Worm (Caenorhabditis elegans) whole organism, L1 larva: ENCODE measurements around the gene msp-50.
"Not testable (repeated sequence)": the region's sequence is repeated elsewhere in the genome, so short reads cannot be mapped to it uniquely, and the experiment has no call there.

Source experiments
- C16A3.4 ChIP-seq: fragments of 150-350 bp; optimal IDR thresholded peaks from 2 replicates; lab custom pipeline; 2014; ENCODE audit warnings: missing biosample characterization, missing genetic modification characterization
- Y116A8C.19 ChIP-seq: sonication (generic microtip); optimal IDR thresholded peaks from 2 replicates; lab custom pipeline; 2016; ENCODE audit warnings: missing compliant biosample characterization, missing genetic modification characterization, borderline replicate concordance
- aha-1 ChIP-seq: fragments of 150-350 bp; optimal IDR thresholded peaks from 2 replicates; lab custom pipeline; 2014; ENCODE audit warnings: missing biosample characterization, missing genetic modification characterization
- ama-1 ChIP-seq: fragments of 150-350 bp; optimal IDR thresholded peaks from 2 replicates; lab custom pipeline; 2014
- ceh-63 ChIP-seq: fragments of 200-800 bp; sonication (Bioruptor generic); optimal IDR thresholded peaks from 2 replicates; lab custom pipeline; 2018; ENCODE audit warnings: mild to moderate bottlenecking, missing genetic modification characterization, missing compliant biosample characterization
- dpl-1 ChIP-seq, 3 experiments: fragments of 150-350 bp in 2 of 3; sonication (generic microtip) in 1 of 3; optimal IDR thresholded peaks; 2 replicates each; lab custom pipeline; 2014 to 2017; ENCODE audit warnings: missing biosample characterization in 3 of 3, missing genetic modification characterization in 3 of 3, missing genetic modification reagents in 3 of 3
- egl-13 ChIP-seq: sonication (generic microtip); optimal IDR thresholded peaks from 2 replicates; lab custom pipeline; 2016; ENCODE audit warnings: missing genotype, missing genetic modification reagents, missing genetic modification characterization, missing compliant biosample characterization
- elt-3 ChIP-seq, 6 experiments: fragments of 150-350 bp in 1 of 6; sonication (generic microtip); optimal IDR thresholded peaks; 2 replicates each; lab custom pipeline; 2017 to 2018; ENCODE audit warnings: missing biosample characterization in 6 of 6, missing genetic modification characterization in 6 of 6, inconsistent platforms in 1 of 6
- ets-5 ChIP-seq: fragments of 200-800 bp; sonication (Bioruptor generic); IDR thresholded peaks from 2 replicates; pipeline ENCODE4 v1.3.6; 2022; ENCODE audit warnings: missing genetic modification characterization, missing compliant biosample characterization
- fkh-10 ChIP-seq: sonication (generic microtip); optimal IDR thresholded peaks from 2 replicates; lab custom pipeline; 2017; ENCODE audit warnings: missing biosample characterization, missing genetic modification reagents, missing genetic modification characterization
- grh-1 ChIP-seq: fragments of 200-800 bp; sonication (Bioruptor generic); IDR thresholded peaks from 2 replicates; pipeline ENCODE4 v1.3.6; 2022; ENCODE audit warnings: missing genetic modification reagents, missing genetic modification characterization, missing compliant biosample characterization
- irx-1 ChIP-seq: sonication (generic microtip); optimal IDR thresholded peaks from 2 replicates; lab custom pipeline; 2016; ENCODE audit warnings: missing genetic modification characterization, missing compliant biosample characterization
- isw-1 ChIP-seq: fragments of 200-800 bp; sonication (Bioruptor generic); IDR thresholded peaks from 2 replicates; pipeline ENCODE4 v1.3.6; 2022; ENCODE audit warnings: missing genetic modification characterization, missing compliant biosample characterization
- lin-14 ChIP-seq: fragments of 200-800 bp; sonication (Bioruptor generic); optimal IDR thresholded peaks from 2 replicates; lab custom pipeline; 2018; ENCODE audit warnings: mild to moderate bottlenecking, missing genetic modification characterization, moderate library complexity, missing compliant biosample characterization
- lin-35 ChIP-seq, 2 experiments: fragments of 150-350 bp; optimal IDR thresholded peaks; 2 replicates each; lab custom pipeline; 2014; ENCODE audit warnings: missing biosample characterization in 2 of 2, missing genetic modification characterization in 2 of 2, missing genetic modification reagents in 2 of 2
- lin-39 ChIP-seq: fragments of 150-350 bp; optimal IDR thresholded peaks from 2 replicates; lab custom pipeline; 2014; ENCODE audit warnings: missing biosample characterization, missing genetic modification reagents, missing genetic modification characterization
- lir-3 ChIP-seq: sonication (generic microtip); optimal IDR thresholded peaks from 2 replicates; lab custom pipeline; 2016; ENCODE audit warnings: mild to moderate bottlenecking, missing genetic modification characterization, moderate library complexity, missing compliant biosample characterization; ENCODE audit not compliant: poor library complexity
- lsy-2 ChIP-seq, 2 experiments: fragments of 150-350 bp; optimal IDR thresholded peaks; 2 replicates each; lab custom pipeline; 2014; ENCODE audit warnings: missing biosample characterization in 2 of 2, missing genetic modification characterization in 2 of 2
- mdl-1 ChIP-seq, 2 experiments: fragments of 150-350 bp; optimal IDR thresholded peaks; 2 replicates each; lab custom pipeline; 2014 to 2017; ENCODE audit warnings: missing biosample characterization in 2 of 2, missing genetic modification characterization in 2 of 2, inconsistent platforms in 1 of 2
- mep-1 ChIP-seq: fragments of 150-350 bp; optimal IDR thresholded peaks from 2 replicates; lab custom pipeline; 2014; ENCODE audit warnings: missing biosample characterization, missing genetic modification characterization
- nhr-11 ChIP-seq: fragments of 150-350 bp; optimal IDR thresholded peaks from 2 replicates; lab custom pipeline; 2014; ENCODE audit warnings: missing biosample characterization, missing genetic modification characterization
- nhr-19 ChIP-seq: fragments of 200-800 bp; sonication (Bioruptor generic); conservative IDR thresholded peaks from 2 replicates; pipeline ENCODE4 v1.3.6; 2022; ENCODE audit warnings: missing genetic modification characterization, missing compliant biosample characterization
- nhr-84 ChIP-seq: sonication (generic microtip); optimal IDR thresholded peaks from 2 replicates; lab custom pipeline; 2017; ENCODE audit warnings: missing biosample characterization, missing genetic modification characterization
- pag-3 ChIP-seq: sonication (generic microtip); optimal IDR thresholded peaks from 2 replicates; lab custom pipeline; 2017; ENCODE audit warnings: missing genetic modification characterization, mild to moderate bottlenecking, missing compliant biosample characterization, antibody characterized with exemption, borderline replicate concordance; ENCODE audit not compliant: insufficient read depth
- pax-3 ChIP-seq: fragments of 200-800 bp; sonication (Bioruptor generic); optimal IDR thresholded peaks from 2 replicates; lab custom pipeline; 2018; ENCODE audit warnings: mild to moderate bottlenecking, missing genetic modification characterization, moderate library complexity, missing compliant biosample characterization
- pqm-1 ChIP-seq: sonication (generic microtip); optimal IDR thresholded peaks from 3 replicates; lab custom pipeline; 2017; ENCODE audit warnings: missing biosample characterization, missing genetic modification characterization
- skn-1 ChIP-seq: fragments of 150-350 bp; optimal IDR thresholded peaks from 2 replicates; lab custom pipeline; 2014; ENCODE audit warnings: missing biosample characterization, missing genetic modification characterization
- snu-23 ChIP-seq: sonication (generic microtip); optimal IDR thresholded peaks from 2 replicates; lab custom pipeline; 2016; ENCODE audit warnings: missing genetic modification characterization, missing compliant biosample characterization
- tlp-1 ChIP-seq: fragments of 150-350 bp; optimal IDR thresholded peaks from 2 replicates; lab custom pipeline; 2014; ENCODE audit warnings: missing biosample characterization, missing genetic modification characterization
- unc-30 ChIP-seq: sonication (generic microtip); optimal IDR thresholded peaks from 2 replicates; lab custom pipeline; 2017; ENCODE audit warnings: missing biosample characterization, missing genetic modification characterization
- xbp-1 ChIP-seq: sonication (generic microtip); optimal IDR thresholded peaks from 2 replicates; lab custom pipeline; 2016; ENCODE audit warnings: missing genetic modification characterization, missing compliant biosample characterization
- ztf-11 ChIP-seq, 2 experiments: sonication (generic microtip); optimal IDR thresholded peaks; 2 replicates each; lab custom pipeline; 2016 to 2017; ENCODE audit warnings: missing genetic modification characterization in 2 of 2, missing biosample characterization in 1 of 2, missing compliant biosample characterization in 1 of 2

msp-50 gene

DNA sequence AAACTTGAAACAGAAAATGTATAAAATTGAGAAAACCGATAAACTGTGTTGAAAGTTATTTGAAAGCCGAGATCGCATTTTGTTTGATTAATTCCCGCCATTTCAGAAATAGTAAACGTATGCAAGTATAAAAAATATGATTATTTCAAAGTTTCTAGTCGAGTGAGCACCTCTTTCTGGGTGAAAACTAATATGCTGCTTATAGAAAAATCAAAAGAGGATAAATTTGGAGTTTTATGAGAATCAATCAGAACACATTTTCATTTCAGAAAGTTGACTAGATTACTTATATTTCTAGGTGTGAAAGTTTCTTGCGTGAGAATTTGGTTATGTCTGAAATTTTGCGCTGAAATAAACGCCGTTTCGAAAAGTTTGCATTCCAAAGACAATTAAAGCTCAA, 42.1 kb upstream of the msp-50 start, which contains the start of gene srb-13:
srb-13 (minus strand) TSS at position 101 of the 400 bp plus-strand sequence.
- TF ChIP-seq egl-13 (tag; lab: Kevin White, UChicago) (no peak), lin-39 (tag; lab: Kevin White, UChicago) (no peak), Y116A8C.19 (tag; lab: Kevin White, UChicago) (no peak), lin-35 (GFP tag; optimal IDR thresholded peaks at IDR 0.05; lab: Kevin White, UChicago) (no peak), C16A3.4 (tag; lab: Kevin White, UChicago) (no peak), mdl-1 (tag; optimal IDR thresholded peaks at IDR 0.05; lab: Kevin White, UChicago) (no peak), ceh-63 (GFP tag; lab: Kevin White, UChicago) (no peak), xbp-1 (tag; lab: Kevin White, UChicago) (no peak), isw-1 (no peak), fkh-10 (GFP tag; lab: Kevin White, UChicago) (no peak), pag-3 (tag; lab: Kevin White, UChicago) (no peak)

DNA sequence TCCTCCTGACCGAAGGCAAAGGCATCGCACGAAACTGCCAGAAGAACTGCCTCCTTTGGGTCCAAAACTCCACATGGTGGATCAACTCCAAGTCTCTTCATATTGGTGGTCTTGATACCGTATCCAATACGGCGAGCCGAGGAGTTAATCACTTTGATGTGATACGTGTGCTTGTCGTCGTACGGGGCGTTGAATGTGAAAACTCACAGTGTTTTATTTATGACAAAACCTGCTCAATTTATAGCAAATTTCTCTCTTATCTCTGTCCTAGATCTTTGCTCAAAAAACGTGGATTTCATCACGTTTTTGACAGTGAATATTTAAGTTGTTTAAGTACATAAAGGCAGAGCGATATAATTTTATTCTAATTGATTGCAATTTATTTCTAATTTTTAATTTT, 40.8 kb upstream of the msp-50 start, which contains the start of gene F58A6.9:
F58A6.9 (minus strand) TSS at position 101 of the 400 bp plus-strand sequence.
- not testable (repeated sequence) for TF ChIP-seq xbp-1, egl-13, nhr-84 (tag; lab: Kevin White, UChicago)

ce11 chrII:5161102-5161501, 38.5 kb upstream of the msp-50 start, which contains the start of gene C27D6.11:
TSS of gene C27D6.11 (minus strand) at chrII:5161202.
- TF ChIP-seq aha-1 (tag; lab: Kevin White, UChicago) = no peak

ce11 chrII:5163283-5163682, 36.3 kb upstream of the msp-50 start, which contains the start of gene srb-5:
TSS of gene srb-5 (minus strand) at chrII:5163383.
- TF ChIP-seq grh-1 (GFP tag; lab: Robert Waterston, UW) = no peak
- no peak for TF ChIP-seq nhr-84 (tag; lab: Kevin White, UChicago)
- TF ChIP-seq tlp-1 (tag; lab: Kevin White, UChicago) = no peak
- TF ChIP-seq ets-5 (GFP tag; lab: Robert Waterston, UW) = no peak
- TF ChIP-seq unc-30 (tag; lab: Kevin White, UChicago) = no peak
- TF ChIP-seq snu-23 (GFP tag; lab: Kevin White, UChicago) = no peak
- no peak for TF ChIP-seq skn-1 (tag; lab: Kevin White, UChicago)
- TF ChIP-seq pax-3 = no peak
- TF ChIP-seq ztf-11 (tag; optimal IDR thresholded peaks at IDR 0.05; lab: Kevin White, UChicago) = no peak
- TF ChIP-seq pqm-1 (tag; lab: Kevin White, UChicago) = no peak
- TF ChIP-seq elt-3 (tag; optimal IDR thresholded peaks at IDR 0.05; lab: Kevin White, UChicago) = no peak
- TF ChIP-seq dpl-1 (GFP tag; optimal IDR thresholded peaks at IDR 0.05; lab: Kevin White, UChicago) = no peak
- TF ChIP-seq irx-1 (tag; lab: Kevin White, UChicago) = no peak
- no peak for TF ChIP-seq nhr-11
- TF ChIP-seq lir-3 (tag; lab: Kevin White, UChicago) = no peak
- no peak for TF ChIP-seq mdl-1 (tag; optimal IDR thresholded peaks at IDR 0.05; lab: Kevin White, UChicago)
- TF ChIP-seq lsy-2 (tag; optimal IDR thresholded peaks at IDR 0.05; lab: Kevin White, UChicago) = no peak
- TF ChIP-seq ama-1 = no peak
- no peak for TF ChIP-seq nhr-19 (GFP tag; lab: Robert Waterston, UW)
- no peak for TF ChIP-seq egl-13 (tag; lab: Kevin White, UChicago)
- TF ChIP-seq, all 84 proteins: peak for 0

DNA sequence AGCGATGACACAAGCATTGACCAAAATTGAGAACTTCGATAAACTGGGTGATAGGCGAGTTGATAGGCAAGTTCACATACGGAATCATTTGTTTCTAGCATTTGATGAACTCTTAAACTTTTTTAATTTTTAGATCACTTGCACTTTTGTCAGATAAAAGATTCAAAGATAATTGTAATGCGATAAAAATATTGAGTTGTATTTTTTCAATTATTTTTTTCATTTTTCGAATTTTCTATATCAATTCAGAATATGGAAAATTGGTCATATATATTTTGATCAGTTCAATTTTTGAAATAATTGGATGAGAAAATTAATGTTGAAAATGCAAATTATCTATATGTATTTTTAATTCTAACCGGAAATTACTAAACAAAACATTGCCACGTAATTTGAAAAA, 32.9 kb upstream of the msp-50 start, which contains the start of gene srb-3:
srb-3 (minus strand) TSS at position 101 of the 400 bp plus-strand sequence.
- no peak for TF ChIP-seq lin-14
- no peak for TF ChIP-seq mep-1
